Worm (Caenorhabditis elegans) whole organism, young adult: ENCODE data around the gene Y41C4A.6.

Source experiments
- B0336.3 ChIP-seq: fragments of 200-800 bp; sonication (Bioruptor generic); IDR thresholded peaks from 2 replicates; pipeline ENCODE4 v1.3.6; 2022; ENCODE audit warnings: missing genetic modification characterization, missing compliant biosample characterization
- F55B11.4 ChIP-seq: sonication (generic microtip); optimal IDR thresholded peaks from 2 replicates; lab custom pipeline; 2016; ENCODE audit warnings: missing compliant biosample characterization, missing genetic modification characterization, borderline replicate concordance; ENCODE audit not compliant: insufficient read depth
- hrde-1 ChIP-seq: sonication (generic microtip); optimal IDR thresholded peaks from 2 replicates; lab custom pipeline; 2016; ENCODE audit warnings: missing genetic modification characterization, mild to moderate bottlenecking, missing compliant biosample characterization, moderate library complexity, missing genotype, missing genetic modification reagents, borderline replicate concordance
- ztf-25 ChIP-seq: fragments of 200-800 bp; sonication (Bioruptor generic); IDR thresholded peaks from 2 replicates; pipeline ENCODE4 v1.3.6; 2022; ENCODE audit warnings: missing genetic modification reagents, missing genetic modification characterization, missing compliant biosample characterization

DNA sequence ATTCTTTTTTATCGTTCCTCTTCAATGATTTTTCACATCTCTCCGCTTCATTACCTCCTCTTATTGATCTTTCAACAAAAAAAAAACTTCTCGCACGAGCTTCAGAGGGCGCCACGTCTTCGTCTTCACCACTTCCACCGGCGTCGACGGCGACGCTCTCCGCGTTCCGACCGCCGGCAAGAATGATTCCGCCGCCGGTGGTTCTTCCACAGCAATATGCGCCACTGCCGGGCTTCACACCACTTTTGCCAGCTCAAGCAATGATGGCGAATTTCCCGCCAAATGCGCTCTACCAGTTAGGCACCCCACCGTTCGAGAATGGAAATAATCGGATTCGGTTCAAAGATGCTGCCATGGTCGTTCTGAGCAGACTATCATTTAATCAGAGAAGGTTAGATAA is 13.3 kb upstream of the Y41C4A.6 start:
- TF ChIP-seq F55B11.4 (no peak), ztf-25 (GFP tag; lab: Robert Waterston, UW) (no peak), B0336.3 (no peak), hrde-1 (tag; lab: Kevin White, UChicago) (no peak)
